Fruit fly (Drosophila melanogaster) S2 (cell line): ENCODE results near the gene SREBP.

Source experiments
- CG8478 ChIP-seq: fragments of >200 bp; optimal IDR thresholded peaks from 2 replicates; lab custom pipeline; 2018
- CTCF ChIP-seq, 2 experiments: fragments of >200 bp; optimal IDR thresholded peaks; 2 replicates each; lab custom pipeline; 2018

DNA sequence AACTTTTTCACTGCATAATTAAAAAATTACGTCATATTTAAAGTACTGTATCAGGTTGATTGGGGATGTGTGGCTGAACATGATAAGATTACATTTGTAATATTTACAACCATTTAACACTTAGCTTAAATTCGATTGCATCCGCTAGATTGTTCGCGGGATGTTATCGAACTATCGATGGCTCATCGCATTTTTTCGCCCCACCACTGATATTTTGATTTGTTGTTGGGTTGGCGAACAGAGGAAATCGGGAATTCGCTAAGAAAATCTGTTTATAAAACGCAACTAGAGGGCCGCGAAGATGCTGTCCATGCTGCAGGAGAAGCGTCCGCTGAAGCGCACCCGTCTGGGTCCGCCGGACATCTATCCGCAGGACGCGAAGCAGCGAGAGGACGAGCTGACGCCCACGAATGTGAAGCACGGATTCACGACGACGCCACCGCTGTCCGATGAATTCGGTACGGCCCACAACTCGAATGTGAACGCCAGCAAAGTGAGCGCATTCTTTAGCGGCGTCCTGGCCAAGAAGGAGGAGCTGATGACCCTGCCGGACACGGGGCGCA, 42.7 kb downstream of the SREBP start, which contains the start of gene kto:
- no peak for TF ChIP-seq CTCF (optimal IDR thresholded peaks at IDR 0.05; lab: Kevin White, UChicago)
- no peak for TF ChIP-seq CG8478
